Worm (Caenorhabditis elegans): ENCODE measurements around the gene F28C6.10.

The F28C6.10 gene

DNA sequence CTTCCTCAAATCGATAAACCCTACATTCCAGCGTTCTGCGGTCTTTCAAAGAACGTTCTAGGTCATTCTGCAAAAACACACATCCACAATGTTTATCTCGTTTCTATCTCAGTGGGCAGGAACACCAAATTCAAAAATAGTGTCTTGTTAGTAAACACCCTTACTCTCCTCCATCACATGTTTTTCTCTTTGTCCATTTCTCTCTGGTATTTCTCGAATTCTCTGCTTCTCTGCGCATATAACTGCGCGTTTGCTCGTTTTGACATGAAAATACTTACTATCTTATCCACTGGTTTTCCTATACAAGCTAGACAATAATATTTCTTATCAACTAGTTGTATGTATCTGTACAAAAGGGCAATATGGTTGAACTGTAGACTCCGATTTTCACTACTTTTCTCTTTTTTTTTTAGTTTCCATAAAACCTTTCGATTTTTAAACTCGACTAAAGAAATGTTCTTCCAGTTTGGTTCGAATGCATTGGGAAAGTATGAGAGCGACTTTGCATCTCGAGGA lies 42.9 kb downstream of the F28C6.10 start, which contains the start of gene pyr-1:
TSS of gene pyr-1 (plus strand) at position 466 of the 516 bp plus-strand sequence.
- TF ChIP-seq C34B4.2 (tag; optimal IDR thresholded peaks at IDR 0.05) (no peak), efl-1 (optimal IDR thresholded peaks at IDR 0.05) (peak in 1 of 2 experiments; percentile 17), efl-1 (GFP tag; optimal IDR thresholded peaks at IDR 0.05 in 1 of 2) (peak in 1 of 2 experiments; percentile 92), ztf-4 (tag; optimal IDR thresholded peaks at IDR 0.05) (no peak), nhr-28 (tag; optimal IDR thresholded peaks at IDR 0.05) (no peak), nhr-90 (tag; optimal IDR thresholded peaks at IDR 0.05; ENCODE audit: poor library complexity) (no peak), F16B12.6 (tag; optimal IDR thresholded peaks at IDR 0.05) (peak; percentile 13), mab-9 (GFP tag; IDR thresholded peaks at IDR 0.05) (no peak), mep-1 (tag; optimal IDR thresholded peaks at IDR 0.05) (peak; percentile 59), lin-35 (GFP tag; optimal IDR thresholded peaks at IDR 0.05) (peak in 1 of 2 experiments; percentile 58), nhr-20 (tag; optimal IDR thresholded peaks at IDR 0.05) (peak; percentile 58), mdl-1 (tag; optimal IDR thresholded peaks at IDR 0.05) (no peak), fos-1 (tag; optimal IDR thresholded peaks at IDR 0.05) (no peak), tbx-2 (tag; optimal IDR thresholded peaks at IDR 0.05) (no peak), unc-62 (GFP tag; optimal IDR thresholded peaks at IDR 0.05) (no peak), ces-1 (GFP tag; optimal IDR thresholded peaks at IDR 0.05) (no peak), vab-15 (tag; optimal IDR thresholded peaks at IDR 0.05) (no peak), dpl-1 (GFP tag; optimal IDR thresholded peaks at IDR 0.05) (peak in 2 of 3 experiments; percentile 4 to 8), C16A3.4 (tag; optimal IDR thresholded peaks at IDR 0.05) (peak; percentile 52), lin-14 (GFP tag; optimal IDR thresholded peaks at IDR 0.05) (peak; percentile 72), rnt-1 (tag; optimal IDR thresholded peaks at IDR 0.05) (peak; percentile 30), elt-3 (tag; optimal IDR thresholded peaks at IDR 0.05) (peak in 2 of 6 experiments; percentile 44 to 91), irx-1 (tag; optimal IDR thresholded peaks at IDR 0.05) (no peak)
